Fruit fly (Drosophila melanogaster) whole organism, embryonic: Measurements from ENCODE around the gene CG11768.

Experiments
- Asciz ChIP-seq: fragments of 200-800 bp; sonication (Bioruptor generic); optimal IDR thresholded peaks from 2 replicates; lab custom pipeline; 2017; ENCODE audit warnings: missing biosample characterization, mild to moderate bottlenecking, missing genetic modification characterization, missing genetic modification reagents
- CG10462 ChIP-seq: fragments of 200-800 bp; sonication (Bioruptor generic); optimal IDR thresholded peaks from 2 replicates; lab custom pipeline; 2016; ENCODE audit warnings: missing biosample characterization, missing genetic modification characterization
- CG11723 ChIP-seq: fragments of 200-800 bp; sonication (Bioruptor generic); optimal IDR thresholded peaks from 2 replicates; lab custom pipeline; 2017; ENCODE audit warnings: missing biosample characterization, mild to moderate bottlenecking, missing genetic modification characterization
- CG14667 ChIP-seq: fragments of 200-800 bp; sonication (Bioruptor generic); IDR thresholded peaks from 2 replicates; pipeline ENCODE4 v1.3.6; 2022; ENCODE audit warnings: missing biosample characterization, missing genetic modification characterization
- CG18619 ChIP-seq: fragments of 200-800 bp; sonication (Bioruptor generic); optimal IDR thresholded peaks from 3 replicates; lab custom pipeline; 2017; ENCODE audit warnings: missing biosample characterization, mild to moderate bottlenecking, missing genetic modification characterization
- CG2889 ChIP-seq: fragments of 200-800 bp; sonication (Bioruptor generic); IDR thresholded peaks from 3 replicates; pipeline ENCODE4 v1.3.6; 2022; ENCODE audit warnings: missing biosample characterization, missing genetic modification characterization
- CG31441 ChIP-seq: fragments of 200-800 bp; sonication (Bioruptor generic); IDR thresholded peaks from 2 replicates; pipeline ENCODE4 v1.3.6; 2022; ENCODE audit warnings: missing biosample characterization, missing genetic modification characterization
- CG3163 ChIP-seq: fragments of 200-800 bp; sonication (Bioruptor generic); optimal IDR thresholded peaks from 3 replicates; lab custom pipeline; 2016; ENCODE audit warnings: missing biosample characterization, missing genetic modification characterization
- CG3281 ChIP-seq: fragments of 200-800 bp; sonication (Bioruptor generic); optimal IDR thresholded peaks from 3 replicates; lab custom pipeline; 2017; ENCODE audit warnings: missing biosample characterization, mild to moderate bottlenecking, missing genetic modification characterization
- CG6254 ChIP-seq: fragments of 200-800 bp; sonication (Bioruptor generic); optimal IDR thresholded peaks from 3 replicates; lab custom pipeline; 2017; ENCODE audit warnings: mild to moderate bottlenecking, missing biosample characterization, missing genetic modification reagents, missing genetic modification characterization
- CG6272 ChIP-seq: fragments of 200-800 bp; sonication (Bioruptor generic); IDR thresholded peaks from 2 replicates; pipeline ENCODE4 v1.3.6; 2022; ENCODE audit warnings: missing biosample characterization, missing genetic modification characterization
- CG6683 ChIP-seq: fragments of 200-800 bp; sonication (Bioruptor generic); optimal IDR thresholded peaks from 2 replicates; lab custom pipeline; 2017; ENCODE audit warnings: missing biosample characterization, mild to moderate bottlenecking, missing genetic modification characterization, missing genetic modification reagents
- CG6791 ChIP-seq: fragments of 200-800 bp; sonication (Bioruptor generic); IDR thresholded peaks from 3 replicates; pipeline ENCODE4 v1.3.6; 2022; ENCODE audit warnings: missing biosample characterization, missing genetic modification characterization; ENCODE audit not compliant: partially characterized antibody
- CG8089 ChIP-seq: fragments of 200-800 bp; sonication (Bioruptor generic); optimal IDR thresholded peaks from 3 replicates; lab custom pipeline; 2016; ENCODE audit warnings: missing biosample characterization, missing genetic modification characterization
- CG8924 ChIP-seq: fragments of 200-800 bp; optimal IDR thresholded peaks from 3 replicates; lab custom pipeline; 2019; ENCODE audit warnings: missing biosample characterization, mild to moderate bottlenecking, missing genetic modification characterization, moderate library complexity
- CG8944 ChIP-seq: fragments of 200-800 bp; sonication (Bioruptor generic); optimal IDR thresholded peaks from 3 replicates; lab custom pipeline; 2016; ENCODE audit warnings: missing biosample characterization, missing genetic modification characterization
- CG9817 ChIP-seq: fragments of 200-800 bp; sonication (Bioruptor generic); optimal IDR thresholded peaks from 2 replicates; lab custom pipeline; 2018; ENCODE audit warnings: missing biosample characterization, mild to moderate bottlenecking, missing genetic modification characterization, moderate library complexity
- CTCF ChIP-seq: fragments of 200-800 bp; sonication (Bioruptor generic); optimal IDR thresholded peaks from 2 replicates; lab custom pipeline; 2017; ENCODE audit warnings: missing biosample characterization, mild to moderate bottlenecking, missing genetic modification characterization, moderate library complexity
- D ChIP-seq, 2 experiments: fragments of 200-800 bp in 1 of 2; fragments of >200 bp in 1 of 2; sonication (Bioruptor generic) in 1 of 2; optimal IDR thresholded peaks; 2 replicates in 1 of 2; 3 replicates in 1 of 2; lab custom pipeline; 2017; ENCODE audit warnings: mild to moderate bottlenecking in 1 of 2, missing biosample characterization in 1 of 2, missing genetic modification characterization in 1 of 2, missing genetic modification reagents in 1 of 2
- E2f1 ChIP-seq: fragments of 200-800 bp; sonication (Bioruptor generic); IDR thresholded peaks from 2 replicates; pipeline ENCODE4 v1.3.6; 2022; ENCODE audit warnings: missing biosample characterization, missing genetic modification characterization
- Fer1 ChIP-seq: fragments of 200-800 bp; sonication (Bioruptor generic); optimal IDR thresholded peaks from 2 replicates; lab custom pipeline; 2017; ENCODE audit warnings: missing biosample characterization, mild to moderate bottlenecking, missing genetic modification characterization
- Fer2 ChIP-seq: fragments of 200-800 bp; sonication (Bioruptor generic); optimal IDR thresholded peaks from 2 replicates; lab custom pipeline; 2018; ENCODE audit warnings: missing biosample characterization, mild to moderate bottlenecking, missing genetic modification characterization, moderate library complexity
- GATAe ChIP-seq: fragments of 200-800 bp; sonication (Bioruptor generic); conservative IDR thresholded peaks from 2 replicates; pipeline ENCODE4 v1.3.6; 2022; ENCODE audit warnings: missing biosample characterization, missing genetic modification characterization
- Hand ChIP-seq: fragments of 200-800 bp; sonication (Bioruptor generic); optimal IDR thresholded peaks from 2 replicates; lab custom pipeline; 2017; ENCODE audit warnings: mild to moderate bottlenecking, missing biosample characterization, missing genetic modification reagents, missing genetic modification characterization
- Hr3 ChIP-seq: fragments of 200-800 bp; sonication (Bioruptor generic); optimal IDR thresholded peaks from 3 replicates; lab custom pipeline; 2016; ENCODE audit warnings: missing biosample characterization, missing genetic modification characterization
- Scr ChIP-seq: fragments of 200-800 bp; sonication (Bioruptor generic); IDR thresholded peaks from 2 replicates; pipeline ENCODE4 v1.3.6; 2022; ENCODE audit warnings: missing biosample characterization, missing genetic modification characterization; ENCODE audit not compliant: partially characterized antibody
- Sox102F ChIP-seq: fragments of 200-800 bp; sonication (Bioruptor generic); optimal IDR thresholded peaks from 2 replicates; lab custom pipeline; 2018; ENCODE audit warnings: missing biosample characterization, mild to moderate bottlenecking, missing genetic modification characterization, moderate library complexity
- Usf ChIP-seq: fragments of 200-800 bp; sonication (Bioruptor generic); optimal IDR thresholded peaks from 2 replicates; lab custom pipeline; 2017; ENCODE audit warnings: missing genotype, missing biosample characterization, missing genetic modification characterization
- ap ChIP-seq: fragments of 200-800 bp; sonication (Bioruptor generic); IDR thresholded peaks from 2 replicates; pipeline ENCODE4 v1.3.6; 2022; ENCODE audit warnings: missing biosample characterization, missing genetic modification characterization
- ara ChIP-seq: fragments of 200-800 bp; sonication (Bioruptor generic); IDR thresholded peaks from 2 replicates; pipeline ENCODE4 v1.3.6; 2022; ENCODE audit warnings: missing biosample characterization, missing genetic modification characterization
- chm ChIP-seq: fragments of 200-800 bp; sonication (Bioruptor generic); IDR thresholded peaks from 2 replicates; pipeline ENCODE4 v1.3.6; 2022; ENCODE audit warnings: missing biosample characterization, missing genetic modification characterization
- corto ChIP-seq: fragments of 200-800 bp; sonication (Bioruptor generic); optimal IDR thresholded peaks from 2 replicates; lab custom pipeline; 2016; ENCODE audit warnings: missing biosample characterization, mild to moderate bottlenecking, missing genetic modification characterization, moderate library complexity
- dan ChIP-seq: fragments of 200-800 bp; sonication (Bioruptor generic); IDR thresholded peaks from 2 replicates; pipeline ENCODE4 v1.3.6; 2022; ENCODE audit warnings: missing biosample characterization, missing genetic modification characterization
- dimm ChIP-seq: fragments of 200-800 bp; sonication (Bioruptor generic); IDR thresholded peaks from 2 replicates; pipeline ENCODE4 v1.3.6; 2022; ENCODE audit warnings: missing biosample characterization, missing genetic modification characterization
- dm ChIP-seq: fragments of 200-800 bp; sonication (Bioruptor generic); optimal IDR thresholded peaks from 3 replicates; lab custom pipeline; 2016; ENCODE audit warnings: missing biosample characterization, missing genetic modification characterization
- esg ChIP-seq: fragments of 200-800 bp; sonication (Bioruptor generic); conservative IDR thresholded peaks from 2 replicates; pipeline ENCODE4 v1.3.6; 2022; ENCODE audit warnings: missing biosample characterization, missing genetic modification characterization
- gcm ChIP-seq: fragments of 200-800 bp; sonication (Bioruptor generic); optimal IDR thresholded peaks from 2 replicates; lab custom pipeline; 2019; ENCODE audit warnings: missing biosample characterization, mild to moderate bottlenecking, missing genetic modification characterization, moderate library complexity
- gsb-n ChIP-seq: fragments of 200-800 bp; sonication (Bioruptor generic); optimal IDR thresholded peaks from 3 replicates; lab custom pipeline; 2018; ENCODE audit warnings: missing biosample characterization, mild to moderate bottlenecking, missing genetic modification characterization
- hth ChIP-seq: fragments of >200 bp; optimal IDR thresholded peaks from 2 replicates; lab custom pipeline; 2017; ENCODE audit warnings: inconsistent platforms
- jigr1 ChIP-seq: fragments of 200-800 bp; sonication (Bioruptor generic); IDR thresholded peaks from 3 replicates; pipeline ENCODE4 v1.3.6; 2022; ENCODE audit warnings: missing biosample characterization, missing genetic modification characterization
- kni ChIP-seq: fragments of 200-800 bp; sonication (Bioruptor generic); optimal IDR thresholded peaks from 3 replicates; lab custom pipeline; 2017; ENCODE audit warnings: mild to moderate bottlenecking, missing biosample characterization, missing genetic modification reagents, missing genetic modification characterization
- nom ChIP-seq: fragments of 200-800 bp; sonication (Bioruptor generic); optimal IDR thresholded peaks from 2 replicates; lab custom pipeline; 2017; ENCODE audit warnings: missing biosample characterization, missing genetic modification characterization, mild to moderate bottlenecking, moderate library complexity, missing genetic modification reagents
- pnt ChIP-seq: fragments of 200-800 bp; sonication (Bioruptor generic); optimal IDR thresholded peaks from 3 replicates; lab custom pipeline; 2016; ENCODE audit warnings: missing biosample characterization, missing genetic modification characterization
- prd ChIP-seq, 3 experiments: fragments of >200 bp in 2 of 3; fragments of 200-800 bp in 1 of 3; sonication (Bioruptor generic) in 1 of 3; optimal IDR thresholded peaks in 2 of 3; IDR thresholded peaks in 1 of 3; 2 replicates in 2 of 3; 3 replicates in 1 of 3; pipeline versions ENCODE4 v1.3.6 to Lab custom; 2017 to 2022; ENCODE audit warnings: missing biosample characterization in 1 of 3, missing genetic modification characterization in 1 of 3
- psq ChIP-seq: fragments of 200-800 bp; sonication (Bioruptor generic); optimal IDR thresholded peaks from 2 replicates; lab custom pipeline; 2017; ENCODE audit warnings: missing biosample characterization, missing genetic modification characterization
- pum ChIP-seq: fragments of 200-800 bp; sonication (Bioruptor generic); optimal IDR thresholded peaks from 2 replicates; lab custom pipeline; 2016; ENCODE audit warnings: missing biosample characterization, missing genetic modification characterization
- salm ChIP-seq: fragments of 200-800 bp; sonication (Bioruptor generic); optimal IDR thresholded peaks from 2 replicates; lab custom pipeline; 2018; ENCODE audit warnings: missing biosample characterization, mild to moderate bottlenecking, missing genetic modification characterization
- scrt ChIP-seq: fragments of 200-800 bp; sonication (Bioruptor generic); optimal IDR thresholded peaks from 2 replicates; lab custom pipeline; 2018; ENCODE audit warnings: missing biosample characterization, mild to moderate bottlenecking, missing genetic modification characterization, moderate library complexity
- seq ChIP-seq: fragments of 200-800 bp; sonication (Bioruptor generic); IDR thresholded peaks from 2 replicates; pipeline ENCODE4 v1.3.6; 2022; ENCODE audit warnings: missing biosample characterization, missing genetic modification characterization
- unc-4 ChIP-seq: fragments of 200-800 bp; sonication (Bioruptor generic); IDR thresholded peaks from 2 replicates; pipeline ENCODE4 v1.3.6; 2022; ENCODE audit warnings: missing biosample characterization, missing genetic modification characterization; ENCODE audit not compliant: partially characterized antibody
- wek ChIP-seq: fragments of 200-800 bp; sonication (Bioruptor generic); optimal IDR thresholded peaks from 3 replicates; lab custom pipeline; 2018; ENCODE audit warnings: missing biosample characterization, mild to moderate bottlenecking, missing genetic modification characterization, moderate library complexity

The CG11768 gene

DNA sequence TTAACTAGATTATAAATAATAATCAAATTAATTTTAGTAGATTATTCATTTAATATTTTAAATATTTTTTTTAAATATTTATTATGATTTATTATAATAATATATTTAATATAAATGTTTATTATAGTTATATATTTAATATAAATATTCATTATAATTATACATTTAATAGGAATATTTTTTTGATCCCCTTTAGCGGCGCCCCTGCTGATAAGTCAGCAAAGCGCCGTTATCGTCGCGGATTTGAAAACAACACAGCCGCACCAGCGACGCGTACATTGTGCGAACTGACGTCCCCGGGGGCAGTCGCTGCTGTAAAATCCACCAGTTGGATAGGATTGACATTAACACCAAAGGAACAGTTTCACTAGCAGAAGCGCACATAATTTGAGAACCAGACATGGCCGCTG is 55.3 kb downstream of the CG11768 start, which contains the start of gene CG8112 (continued):
- TF ChIP-seq dimm (no peak), dan (GFP tag; lab: Robert Waterston, UW) (no peak), CG3163 (GFP tag; lab: Kevin White, UChicago) (no peak), CG31441 (0 out of 2 replicates have a peak, but pooled peaks have one; percentile 23), Fer2 (no peak), ap (0 out of 2 replicates have a peak, but pooled peaks have one; percentile 13), nom (GFP tag; lab: Kevin White, UChicago) (peak; percentile 9), wek (GFP tag; lab: Kevin White, UChicago) (no peak), CTCF (GFP tag; lab: Kevin White, UChicago) (no peak), CG14667 (GFP tag; lab: Robert Waterston, UW) (no peak), kni (GFP tag; lab: Kevin White, UChicago) (no peak), CG10462 (GFP tag; lab: Kevin White, UChicago) (no peak), corto (GFP tag; lab: Kevin White, UChicago) (no peak), CG6791 (GFP tag; lab: Robert Waterston, UW) (no peak), jigr1 (GFP tag; lab: Robert Waterston, UW) (no peak), CG8944 (GFP tag; lab: Kevin White, UChicago) (no peak), CG11723 (GFP tag; lab: Kevin White, UChicago) (no peak), scrt (GFP tag; lab: Kevin White, UChicago) (no peak), psq (GFP tag; lab: Kevin White, UChicago) (no peak), hth (lab: Kevin White, UChicago) (no peak), salm (no peak), dm (GFP tag; lab: Kevin White, UChicago) (no peak), prd (optimal IDR thresholded peaks at IDR 0.05; lab: Kevin White, UChicago) (no peak), prd (GFP tag; IDR thresholded peaks at IDR 0.05; lab: Robert Waterston, UW) (no peak), CG8089 (GFP tag; lab: Kevin White, UChicago) (no peak), Usf (GFP tag; lab: Kevin White, UChicago) (no peak), Hr3 (GFP tag; lab: Kevin White, UChicago) (no peak), chm (GFP tag; lab: Robert Waterston, UW) (no peak), Scr (GFP tag; lab: Robert Waterston, UW) (no peak), CG2889 (GFP tag; lab: Robert Waterston, UW) (no peak), Hand (GFP tag; lab: Kevin White, UChicago) (peak; percentile 39), Fer1 (GFP tag; lab: Kevin White, UChicago) (no peak), unc-4 (GFP tag; lab: Robert Waterston, UW) (no peak), CG18619 (peak; percentile 42), gsb-n (tag; lab: Kevin White, UChicago) (no peak), pum (GFP tag; lab: Kevin White, UChicago) (no peak), CG8924 (tag; lab: Kevin White, UChicago) (peak; percentile 44), D (optimal IDR thresholded peaks at IDR 0.05; lab: Kevin White, UChicago) (no peak), D (GFP tag; optimal IDR thresholded peaks at IDR 0.05; lab: Kevin White, UChicago) (no peak), gcm (GFP tag; lab: Kevin White, UChicago) (peak; percentile 5), esg (no peak), ara (no peak), GATAe (GFP tag; lab: Robert Waterston, UW) (no peak), E2f1 (GFP tag; lab: Robert Waterston, UW) (no peak), Asciz (peak; percentile 12), CG3281 (GFP tag; lab: Kevin White, UChicago) (peak; percentile 19), CG6683 (GFP tag; lab: Kevin White, UChicago) (no peak), CG6272 (GFP tag; lab: Robert Waterston, UW) (no peak; the same call in 1 of the 2 replicates), pnt (no peak), CG9817 (no peak), seq (GFP tag; lab: Robert Waterston, UW) (no peak), Sox102F (peak; percentile 33), CG6254 (GFP tag; lab: Kevin White, UChicago) (no peak)
